Fruit fly (Drosophila melanogaster) whole organism, adult: ENCODE results near the gene rk.

ENCODE experiments used
- CG11617 ChIP-seq: fragments of 200-800 bp; sonication (Bioruptor generic); optimal IDR thresholded peaks from 2 replicates; lab custom pipeline; 2017; ENCODE audit warnings: mild to moderate bottlenecking, missing biosample characterization, missing genetic modification reagents, missing genetic modification characterization
- CG12768 ChIP-seq: fragments of 200-800 bp; sonication (Bioruptor generic); optimal IDR thresholded peaks from 2 replicates; lab custom pipeline; 2017; ENCODE audit warnings: missing biosample characterization, missing genetic modification characterization, mild to moderate bottlenecking, moderate library complexity, missing genetic modification reagents
- CG14711 ChIP-seq: fragments of 200-800 bp; sonication (Bioruptor generic); optimal IDR thresholded peaks from 2 replicates; lab custom pipeline; 2018; ENCODE audit warnings: missing biosample characterization, mild to moderate bottlenecking, missing genetic modification characterization, moderate library complexity
- CG1620 ChIP-seq: fragments of 200-800 bp; sonication (Bioruptor generic); optimal IDR thresholded peaks from 2 replicates; lab custom pipeline; 2016; ENCODE audit warnings: missing biosample characterization, missing genetic modification characterization
- CG33017 ChIP-seq: fragments of 200-800 bp; sonication (Bioruptor generic); optimal IDR thresholded peaks from 2 replicates; lab custom pipeline; 2018; ENCODE audit warnings: missing biosample characterization, mild to moderate bottlenecking, missing genetic modification characterization, moderate library complexity
- CG7045 ChIP-seq: fragments of 200-800 bp; sonication (Bioruptor generic); optimal IDR thresholded peaks from 2 replicates; lab custom pipeline; 2017; ENCODE audit warnings: missing biosample characterization, mild to moderate bottlenecking, missing genetic modification characterization
- CG7101 ChIP-seq: fragments of 200-800 bp; sonication (Bioruptor generic); optimal IDR thresholded peaks from 2 replicates; lab custom pipeline; 2018; ENCODE audit warnings: missing biosample characterization, mild to moderate bottlenecking, missing genetic modification characterization, moderate library complexity
- Clk ChIP-seq: fragments of 200-800 bp; sonication (Bioruptor generic); optimal IDR thresholded peaks from 2 replicates; lab custom pipeline; 2017; ENCODE audit warnings: missing biosample characterization, missing genetic modification characterization
- Crg-1 ChIP-seq: fragments of 200-800 bp; sonication (Bioruptor generic); optimal IDR thresholded peaks from 2 replicates; lab custom pipeline; 2016; ENCODE audit warnings: missing biosample characterization, missing genetic modification characterization
- Hr96 ChIP-seq: fragments of 200-800 bp; sonication (Bioruptor generic); optimal IDR thresholded peaks from 2 replicates; lab custom pipeline; 2016; ENCODE audit warnings: missing biosample characterization, missing genetic modification characterization
- Mnt ChIP-seq: fragments of 200-800 bp; sonication (Bioruptor generic); optimal IDR thresholded peaks from 2 replicates; lab custom pipeline; 2016; ENCODE audit warnings: missing biosample characterization, mild to moderate bottlenecking, missing genetic modification characterization
- bab1 ChIP-seq: fragments of 200-800 bp; sonication (Bioruptor generic); optimal IDR thresholded peaks from 3 replicates; lab custom pipeline; 2019; ENCODE audit warnings: missing biosample characterization, mild to moderate bottlenecking, missing genetic modification characterization, moderate library complexity
- cic ChIP-seq: fragments of 200-800 bp; sonication (Bioruptor generic); optimal IDR thresholded peaks from 2 replicates; lab custom pipeline; 2017; ENCODE audit warnings: missing biosample characterization, mild to moderate bottlenecking, missing genetic modification characterization, moderate library complexity
- kay ChIP-seq: fragments of 200-800 bp; sonication (Bioruptor generic); peaks from one replicate; lab custom pipeline; 2016; ENCODE audit warnings: missing biosample characterization, missing genetic modification characterization, borderline replicate concordance

DNA sequence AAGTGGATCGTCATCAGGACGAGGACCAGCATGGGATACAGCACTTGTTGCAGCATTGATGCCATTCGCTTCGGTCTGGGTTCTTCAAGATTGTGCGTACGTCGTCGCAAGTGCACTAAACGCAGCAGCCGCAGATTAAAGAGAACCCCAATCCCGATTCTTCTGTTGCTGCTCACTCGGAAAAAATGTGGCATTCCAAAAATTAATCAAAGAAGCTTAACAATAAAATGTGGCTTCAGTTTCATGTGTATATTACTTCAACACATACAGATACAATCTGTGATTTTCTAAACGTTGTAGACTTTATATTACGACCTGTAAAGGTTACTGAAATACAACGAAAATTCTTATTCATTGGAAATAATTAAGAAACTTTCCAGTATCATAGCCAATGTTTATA is 19.1 kb upstream of the rk start, which contains the start of gene NimC3:
- TF ChIP-seq CG12768 (GFP tag; lab: Kevin White, UChicago) (no peak), Clk (GFP tag; lab: Kevin White, UChicago) (no peak), bab1 (no peak), CG7045 (GFP tag; lab: Kevin White, UChicago) (no peak), CG33017 (tag; lab: Kevin White, UChicago) (no peak), Hr96 (no peak), Mnt (GFP tag; lab: Kevin White, UChicago) (no peak), CG1620 (GFP tag; lab: Kevin White, UChicago) (no peak), cic (GFP tag; lab: Kevin White, UChicago) (no peak), CG14711 (tag; lab: Kevin White, UChicago) (no peak), CG11617 (GFP tag; lab: Kevin White, UChicago) (no peak), Crg-1 (GFP tag; lab: Kevin White, UChicago) (no peak), CG7101 (tag; lab: Kevin White, UChicago) (no peak), kay (no peak)
